Fruit fly (Drosophila melanogaster): ENCODE measurements around the gene CG34426.

CG34426 gene

dm6 chr3L:8821708-8822660, 19.7 kb downstream of the CG34426 start:
- TF ChIP-seq cic (GFP tag; optimal IDR thresholded peaks at IDR 0.05) (no peak), Hr96 (GFP tag; optimal IDR thresholded peaks at IDR 0.05) (no peak), CG5204 (GFP tag; optimal IDR thresholded peaks at IDR 0.05) (no peak), CG11617 (GFP tag; optimal IDR thresholded peaks at IDR 0.05) (no peak), toe (GFP tag; optimal IDR thresholded peaks at IDR 0.05) (no peak), CG14711 (tag; optimal IDR thresholded peaks at IDR 0.05) (no peak), bab1 (GFP tag; optimal IDR thresholded peaks at IDR 0.05) (no peak), Mnt (GFP tag; optimal IDR thresholded peaks at IDR 0.05) (no peak)

dm6 chr3L:8822881-8823435, 20.7 kb downstream of the CG34426 start:
- no peak for TF ChIP-seq CG11617 (GFP tag; optimal IDR thresholded peaks at IDR 0.05)
- TF ChIP-seq pad (GFP tag; optimal IDR thresholded peaks at IDR 0.05): no peak
- TF ChIP-seq CG7101 (tag; optimal IDR thresholded peaks at IDR 0.05): no peak
- TF ChIP-seq bab1 (GFP tag; optimal IDR thresholded peaks at IDR 0.05): no peak
- no peak for TF ChIP-seq CG33017 (tag; optimal IDR thresholded peaks at IDR 0.05)
- TF ChIP-seq Hr96 (GFP tag; optimal IDR thresholded peaks at IDR 0.05): no peak
- TF ChIP-seq Mnt (GFP tag; optimal IDR thresholded peaks at IDR 0.05): no peak
- TF ChIP-seq kay (GFP tag; ENCODE audit: borderline replicate concordance): no peak
- TF ChIP-seq cnc (optimal IDR thresholded peaks at IDR 0.05): no peak
- TF ChIP-seq CG12768 (GFP tag; optimal IDR thresholded peaks at IDR 0.05): no peak
- no peak for TF ChIP-seq toe (GFP tag; optimal IDR thresholded peaks at IDR 0.05)
- no peak for TF ChIP-seq cic (GFP tag; optimal IDR thresholded peaks at IDR 0.05)
- no peak for TF ChIP-seq Clk (GFP tag; optimal IDR thresholded peaks at IDR 0.05)
- TF ChIP-seq ovo (GFP tag; optimal IDR thresholded peaks at IDR 0.05): no peak
- TF ChIP-seq tj (GFP tag; optimal IDR thresholded peaks at IDR 0.05): no peak
- TF ChIP-seq CG7045 (GFP tag; optimal IDR thresholded peaks at IDR 0.05): no peak
- TF ChIP-seq Crg-1 (GFP tag; optimal IDR thresholded peaks at IDR 0.05): no peak
- no peak for TF ChIP-seq CG1620 (GFP tag; optimal IDR thresholded peaks at IDR 0.05)
- no peak for TF ChIP-seq CG5204 (GFP tag; optimal IDR thresholded peaks at IDR 0.05)

dm6 chr3L:8823730-8824374, 21.6 kb downstream of the CG34426 start:
- TF ChIP-seq CG7101 (tag; optimal IDR thresholded peaks at IDR 0.05) (no peak), Hr96 (GFP tag; optimal IDR thresholded peaks at IDR 0.05) (no peak), CG7045 (GFP tag; optimal IDR thresholded peaks at IDR 0.05) (peak; percentile 28)

dm6 chr3L:8824403-8825029, 22.3 kb downstream of the CG34426 start:
- TF ChIP-seq CG5204 (GFP tag; optimal IDR thresholded peaks at IDR 0.05) (no peak), cic (GFP tag; optimal IDR thresholded peaks at IDR 0.05) (no peak), pad (GFP tag; optimal IDR thresholded peaks at IDR 0.05) (no peak)

dm6 chr3L:8825030-8825407, 22.8 kb downstream of the CG34426 start:
- no peak for TF ChIP-seq bab1 (GFP tag; optimal IDR thresholded peaks at IDR 0.05)
- no peak for TF ChIP-seq tj (GFP tag; optimal IDR thresholded peaks at IDR 0.05)
- no peak for TF ChIP-seq CG7045 (GFP tag; optimal IDR thresholded peaks at IDR 0.05)
- TF ChIP-seq ovo (GFP tag; optimal IDR thresholded peaks at IDR 0.05): no peak
- no peak for TF ChIP-seq CG33017 (tag; optimal IDR thresholded peaks at IDR 0.05)
- TF ChIP-seq kay (GFP tag; ENCODE audit: borderline replicate concordance): no peak
- TF ChIP-seq cic (GFP tag; optimal IDR thresholded peaks at IDR 0.05): no peak
- no peak for TF ChIP-seq CG14711 (tag; optimal IDR thresholded peaks at IDR 0.05)
- TF ChIP-seq CG7101 (tag; optimal IDR thresholded peaks at IDR 0.05): no peak
- no peak for TF ChIP-seq toe (GFP tag; optimal IDR thresholded peaks at IDR 0.05)
- no peak for TF ChIP-seq CG5204 (GFP tag; optimal IDR thresholded peaks at IDR 0.05)
- no peak for TF ChIP-seq Clk (GFP tag; optimal IDR thresholded peaks at IDR 0.05)
- TF ChIP-seq Mnt (GFP tag; optimal IDR thresholded peaks at IDR 0.05): no peak
- no peak for TF ChIP-seq pad (GFP tag; optimal IDR thresholded peaks at IDR 0.05)
- no peak for TF ChIP-seq Crg-1 (GFP tag; optimal IDR thresholded peaks at IDR 0.05)

- TF ChIP-seq Hr96 (GFP tag; optimal IDR thresholded peaks at IDR 0.05): no peak
- no peak for TF ChIP-seq CG12768 (GFP tag; optimal IDR thresholded peaks at IDR 0.05)
- TF ChIP-seq CG7045 (GFP tag; optimal IDR thresholded peaks at IDR 0.05): no peak
- no peak for TF ChIP-seq toe (GFP tag; optimal IDR thresholded peaks at IDR 0.05)
- TF ChIP-seq CG1620 (GFP tag; optimal IDR thresholded peaks at IDR 0.05): no peak
- TF ChIP-seq CG11617 (GFP tag; optimal IDR thresholded peaks at IDR 0.05): no peak
- no peak for TF ChIP-seq tj (GFP tag; optimal IDR thresholded peaks at IDR 0.05)
- TF ChIP-seq CG7101 (tag; optimal IDR thresholded peaks at IDR 0.05): no peak
- no peak for TF ChIP-seq cnc (optimal IDR thresholded peaks at IDR 0.05)
- TF ChIP-seq Clk (GFP tag; optimal IDR thresholded peaks at IDR 0.05): no peak
- TF ChIP-seq CG14711 (tag; optimal IDR thresholded peaks at IDR 0.05): no peak
- no peak for TF ChIP-seq ovo (GFP tag; optimal IDR thresholded peaks at IDR 0.05)
- TF ChIP-seq CG5204 (GFP tag; optimal IDR thresholded peaks at IDR 0.05): no peak
- TF ChIP-seq kay (GFP tag; ENCODE audit: borderline replicate concordance): no peak
- no peak for TF ChIP-seq pad (GFP tag; optimal IDR thresholded peaks at IDR 0.05)
- no peak for TF ChIP-seq bab1 (GFP tag; optimal IDR thresholded peaks at IDR 0.05)
- no peak for TF ChIP-seq CG33017 (tag; optimal IDR thresholded peaks at IDR 0.05)
- TF ChIP-seq cic (GFP tag; optimal IDR thresholded peaks at IDR 0.05): no peak
- TF ChIP-seq Crg-1 (GFP tag; optimal IDR thresholded peaks at IDR 0.05): no peak
Observed at dm6 chr3L:8825560-8825959, 23.3 kb downstream of the CG34426 start.

All from whole organism, adult.